Worm (Caenorhabditis elegans) whole organism, L1 larva: ENCODE results near the gene cdt-2.

ENCODE experiments used
- F16B12.6 ChIP-seq: fragments of 150-350 bp; optimal IDR thresholded peaks from 2 replicates; lab custom pipeline; 2014; ENCODE audit warnings: missing biosample characterization, missing genetic modification characterization
- Y116A8C.19 ChIP-seq: sonication (generic microtip); optimal IDR thresholded peaks from 2 replicates; lab custom pipeline; 2016; ENCODE audit warnings: missing compliant biosample characterization, missing genetic modification characterization, borderline replicate concordance
- blmp-1 ChIP-seq: fragments of 150-350 bp; optimal IDR thresholded peaks from 2 replicates; lab custom pipeline; 2014; ENCODE audit warnings: missing biosample characterization, missing genetic modification characterization
- ceh-8 ChIP-seq: fragments of 200-800 bp; sonication (Bioruptor generic); optimal IDR thresholded peaks from 2 replicates; lab custom pipeline; 2018; ENCODE audit warnings: mild to moderate bottlenecking, missing genetic modification characterization, moderate library complexity, missing compliant biosample characterization
- ceh-82 ChIP-seq, 3 experiments: fragments of 150-350 bp in 1 of 3; sonication (generic microtip) in 2 of 3; optimal IDR thresholded peaks; 2 replicates each; lab custom pipeline; 2014 to 2017; ENCODE audit warnings: missing biosample characterization in 3 of 3, missing genetic modification characterization in 3 of 3
- ces-1 ChIP-seq: fragments of 150-350 bp; optimal IDR thresholded peaks from 2 replicates; lab custom pipeline; 2014; ENCODE audit warnings: missing biosample characterization, missing genetic modification reagents, missing genetic modification characterization
- efl-1 ChIP-seq, 4 experiments: fragments of 150-350 bp; optimal IDR thresholded peaks in 3 of 4; peaks in 1 of 4; 1 replicate in 1 of 4; 2 replicates in 3 of 4; lab custom pipeline; 2014; ENCODE audit warnings: missing biosample characterization in 2 of 4, missing genetic modification characterization in 2 of 4, missing genetic modification reagents in 2 of 4
- egl-27 ChIP-seq, 2 experiments: fragments of 150-350 bp in 1 of 2; sonication (generic microtip); optimal IDR thresholded peaks; 3 replicates each; lab custom pipeline; 2017 to 2018; ENCODE audit warnings: missing biosample characterization in 2 of 2, missing genetic modification characterization in 2 of 2, missing genetic modification reagents in 2 of 2
- elt-2 ChIP-seq: sonication (generic microtip); optimal IDR thresholded peaks from 2 replicates; lab custom pipeline; 2016; ENCODE audit warnings: missing genetic modification characterization, mild to moderate bottlenecking, inconsistent platforms, missing compliant biosample characterization, missing genetic modification reagents
- elt-3 ChIP-seq, 6 experiments: fragments of 150-350 bp in 1 of 6; sonication (generic microtip); optimal IDR thresholded peaks; 2 replicates each; lab custom pipeline; 2017 to 2018; ENCODE audit warnings: missing biosample characterization in 6 of 6, missing genetic modification characterization in 6 of 6, inconsistent platforms in 1 of 6
- fkh-8 ChIP-seq: sonication (generic microtip); optimal IDR thresholded peaks from 2 replicates; lab custom pipeline; 2016; ENCODE audit warnings: mild to moderate bottlenecking, missing genetic modification characterization, missing compliant biosample characterization
- grh-1 ChIP-seq: fragments of 200-800 bp; sonication (Bioruptor generic); IDR thresholded peaks from 2 replicates; pipeline ENCODE4 v1.3.6; 2022; ENCODE audit warnings: missing genetic modification reagents, missing genetic modification characterization, missing compliant biosample characterization
- hpl-2 ChIP-seq: fragments of 150-350 bp; optimal IDR thresholded peaks from 2 replicates; lab custom pipeline; 2014; ENCODE audit warnings: missing biosample characterization, missing genetic modification reagents, missing genetic modification characterization
- lin-13 ChIP-seq: fragments of 150-350 bp; optimal IDR thresholded peaks from 2 replicates; lab custom pipeline; 2014; ENCODE audit warnings: missing biosample characterization, missing genetic modification reagents, missing genetic modification characterization
- lin-15B ChIP-seq: fragments of 150-350 bp; sonication (generic microtip); optimal IDR thresholded peaks from 3 replicates; lab custom pipeline; 2014; ENCODE audit warnings: missing biosample characterization, missing genetic modification characterization
- lin-35 ChIP-seq, 2 experiments: fragments of 150-350 bp; optimal IDR thresholded peaks; 2 replicates each; lab custom pipeline; 2014; ENCODE audit warnings: missing biosample characterization in 2 of 2, missing genetic modification characterization in 2 of 2, missing genetic modification reagents in 2 of 2
- mab-9 ChIP-seq: fragments of 200-800 bp; sonication (Bioruptor generic); IDR thresholded peaks from 2 replicates; pipeline ENCODE4 v1.3.6; 2022; ENCODE audit warnings: missing genetic modification reagents, missing genetic modification characterization, missing compliant biosample characterization
- mep-1 ChIP-seq: fragments of 150-350 bp; optimal IDR thresholded peaks from 2 replicates; lab custom pipeline; 2014; ENCODE audit warnings: missing biosample characterization, missing genetic modification characterization
- nhr-11 ChIP-seq: fragments of 150-350 bp; optimal IDR thresholded peaks from 2 replicates; lab custom pipeline; 2014; ENCODE audit warnings: missing biosample characterization, missing genetic modification characterization
- nhr-20 ChIP-seq: sonication (generic microtip); optimal IDR thresholded peaks from 2 replicates; lab custom pipeline; 2016; ENCODE audit warnings: mild to moderate bottlenecking, missing genetic modification characterization, missing compliant biosample characterization
- nhr-237 ChIP-seq: fragments of 150-350 bp; optimal IDR thresholded peaks from 2 replicates; lab custom pipeline; 2014; ENCODE audit warnings: missing biosample characterization, missing genetic modification characterization
- nhr-76 ChIP-seq: sonication (generic microtip); optimal IDR thresholded peaks from 2 replicates; lab custom pipeline; 2017; ENCODE audit warnings: missing biosample characterization, missing genetic modification characterization
- pqm-1 ChIP-seq: sonication (generic microtip); optimal IDR thresholded peaks from 3 replicates; lab custom pipeline; 2017; ENCODE audit warnings: missing biosample characterization, missing genetic modification characterization
- rnt-1 ChIP-seq: sonication (generic microtip); optimal IDR thresholded peaks from 2 replicates; lab custom pipeline; 2016; ENCODE audit warnings: mild to moderate bottlenecking, missing genetic modification characterization, moderate library complexity, missing compliant biosample characterization
- sox-4 ChIP-seq: sonication (generic microtip); optimal IDR thresholded peaks from 2 replicates; lab custom pipeline; 2016; ENCODE audit warnings: missing genetic modification characterization, missing compliant biosample characterization
- sptf-1 ChIP-seq: fragments of 150-350 bp; optimal IDR thresholded peaks from 2 replicates; lab custom pipeline; 2014; ENCODE audit warnings: missing biosample characterization, missing genetic modification characterization
- sup-37 ChIP-seq: fragments of 200-800 bp; sonication (Bioruptor generic); optimal IDR thresholded peaks from 2 replicates; lab custom pipeline; 2018; ENCODE audit warnings: mild to moderate bottlenecking, missing genetic modification characterization, missing compliant biosample characterization
- unc-130 ChIP-seq: fragments of 150-350 bp; optimal IDR thresholded peaks from 2 replicates; lab custom pipeline; 2017; ENCODE audit warnings: missing biosample characterization, missing genetic modification characterization, inconsistent platforms
- unc-86 ChIP-seq: sonication (generic microtip); optimal IDR thresholded peaks from 2 replicates; lab custom pipeline; 2016; ENCODE audit warnings: missing genetic modification characterization, missing compliant biosample characterization
- unc-98 ChIP-seq: fragments of 200-800 bp; sonication (Bioruptor generic); IDR thresholded peaks from 2 replicates; pipeline ENCODE4 v1.3.6; 2022; ENCODE audit warnings: missing genetic modification characterization, missing compliant biosample characterization
- ztf-11 ChIP-seq, 2 experiments: sonication (generic microtip); optimal IDR thresholded peaks; 2 replicates each; lab custom pipeline; 2016 to 2017; ENCODE audit warnings: missing genetic modification characterization in 2 of 2, missing biosample characterization in 1 of 2, missing compliant biosample characterization in 1 of 2

Gene cdt-2

DNA sequence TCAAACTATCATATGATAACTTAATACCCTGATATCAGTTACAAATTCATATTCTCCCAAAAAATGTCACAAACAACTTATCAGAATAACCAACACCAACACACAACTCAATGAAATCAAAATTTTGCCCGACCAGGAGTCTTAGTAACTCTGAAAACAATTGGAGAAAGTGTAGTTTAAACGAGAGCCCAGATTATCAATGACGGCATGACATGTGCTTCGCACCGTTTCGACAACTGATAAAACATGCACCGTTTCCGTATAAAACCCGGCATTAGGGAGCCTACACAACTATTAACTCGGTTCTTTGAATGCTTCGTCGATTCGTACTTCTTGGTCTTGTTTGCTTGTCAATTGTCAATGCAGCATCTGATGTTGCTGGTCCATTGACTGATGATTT is 2.7 kb upstream of the cdt-2 start, which contains the start of gene fil-1:
fil-1 (plus strand) TSS at position 219 of the 400 bp plus-strand sequence.
- TF ChIP-seq elt-2 (tag; lab: Kevin White, UChicago) (peak; percentile 68), mep-1 (no peak), lin-35 (GFP tag; optimal IDR thresholded peaks at IDR 0.05; lab: Kevin White, UChicago) (peak in 1 of 2 experiments; percentile 17), nhr-20 (peak; percentile 30)

DNA sequence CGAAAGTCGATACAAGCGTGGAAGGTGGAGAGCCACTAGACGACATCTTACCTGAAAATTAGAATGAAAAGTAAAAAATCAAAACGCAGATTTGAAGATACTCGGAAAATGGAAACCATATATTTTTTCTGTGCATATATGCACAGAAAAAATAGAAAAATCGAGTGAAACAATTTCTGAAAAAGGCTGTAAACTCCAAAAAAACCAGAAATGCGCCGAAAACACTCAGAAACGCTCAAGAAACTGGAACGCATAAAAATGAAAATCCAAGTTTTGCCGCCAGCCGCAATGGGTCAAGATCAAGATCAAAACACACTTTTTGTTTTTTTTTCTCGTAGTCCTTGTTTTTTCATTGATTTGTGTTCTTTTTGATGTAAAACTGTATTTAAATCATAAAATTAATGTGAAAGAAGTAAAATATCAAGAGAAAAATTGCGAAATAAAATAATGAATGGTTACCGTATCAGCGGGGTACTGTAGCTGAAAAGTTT is 1.7 kb upstream of the cdt-2 start, which contains the start of gene T01C3.3:
T01C3.3 (minus strand) TSS at position 51 of the 491 bp plus-strand sequence.
- TF ChIP-seq sup-37 (GFP tag; lab: Kevin White, UChicago) (no peak), ztf-11 (tag; optimal IDR thresholded peaks at IDR 0.05; lab: Kevin White, UChicago) (no peak), mab-9 (no peak), unc-86 (tag; lab: Kevin White, UChicago) (no peak), nhr-11 (tag; lab: Kevin White, UChicago) (no peak), F16B12.6 (no peak), rnt-1 (tag; lab: Kevin White, UChicago) (no peak), lin-13 (GFP tag; lab: Kevin White, UChicago) (no peak), ces-1 (GFP tag; lab: Kevin White, UChicago) (no peak), nhr-76 (tag; lab: Kevin White, UChicago) (no peak), nhr-237 (no peak), blmp-1 (tag; lab: Kevin White, UChicago) (no peak)

DNA sequence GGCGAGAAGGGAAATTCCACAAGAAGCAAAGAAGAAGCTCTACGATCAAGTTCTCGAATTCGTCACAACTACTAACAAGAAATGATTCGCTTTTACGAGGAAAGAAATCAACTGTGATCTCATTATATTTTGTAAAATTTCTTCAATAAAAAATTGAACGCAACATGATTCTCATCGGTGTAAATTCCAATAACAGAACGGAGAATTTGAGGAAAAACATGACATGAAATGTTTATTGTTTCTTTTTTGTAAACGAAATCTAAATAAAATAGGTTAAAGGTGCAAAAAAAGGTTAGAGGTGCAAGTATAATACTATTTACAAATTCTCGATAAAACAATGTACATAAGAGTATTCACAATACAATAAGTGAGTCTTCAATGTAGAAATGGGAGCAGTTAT is 563 bp upstream of the cdt-2 start:
- TF ChIP-seq sptf-1 (tag; lab: Kevin White, UChicago), result no peak
- no peak for TF ChIP-seq grh-1 (GFP tag; lab: Robert Waterston, UW)
- no peak for TF ChIP-seq efl-1 (optimal IDR thresholded peaks at IDR 0.05; lab: Kevin White, UChicago)
- TF ChIP-seq efl-1 (GFP tag; optimal IDR thresholded peaks at IDR 0.05 in 1 of 2; lab: Kevin White, UChicago), result peak in 1 of 2 experiments; percentile 45
- TF ChIP-seq nhr-76 (tag; lab: Kevin White, UChicago), result no peak
- no peak for TF ChIP-seq unc-130 (tag; lab: Kevin White, UChicago)
- no peak for TF ChIP-seq unc-86 (tag; lab: Kevin White, UChicago)
- TF ChIP-seq hpl-2, result no peak
- TF ChIP-seq nhr-20, result no peak
- TF ChIP-seq, all 84 proteins: peak for 1

DNA sequence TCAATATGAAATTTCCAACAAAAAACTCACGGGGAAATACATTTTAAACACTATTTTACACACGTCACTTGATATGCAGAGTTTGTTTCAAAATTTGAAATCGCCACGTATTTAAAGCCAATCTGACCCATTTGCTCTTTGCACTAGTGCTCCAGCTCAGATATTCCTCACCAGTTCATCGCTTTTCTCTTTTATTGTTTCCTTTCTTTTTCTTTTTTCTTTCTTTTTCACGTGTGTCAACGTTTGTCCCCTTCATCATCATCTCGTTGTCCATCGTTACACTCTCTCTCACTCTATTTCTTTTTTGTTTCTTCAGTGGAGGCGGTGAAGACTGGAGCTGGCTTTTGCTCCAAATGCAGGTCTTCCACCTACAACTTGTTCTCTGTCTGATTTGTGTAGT is 6.3 kb downstream of the cdt-2 start, which contains the start of gene F02D8.4:
F02D8.4 (plus strand) TSS at position 301 of the 400 bp plus-strand sequence.
- no peak for TF ChIP-seq sox-4 (tag; lab: Kevin White, UChicago)
- no peak for TF ChIP-seq unc-98 (GFP tag; lab: Robert Waterston, UW)
- TF ChIP-seq grh-1 (GFP tag; lab: Robert Waterston, UW), result no peak
- TF ChIP-seq efl-1 (optimal IDR thresholded peaks at IDR 0.05; lab: Kevin White, UChicago), result no peak
- peak in 1 of 2 experiments; percentile 51 for TF ChIP-seq efl-1 (GFP tag; optimal IDR thresholded peaks at IDR 0.05 in 1 of 2; lab: Kevin White, UChicago)
- peak; percentile 44 for TF ChIP-seq blmp-1 (tag; lab: Kevin White, UChicago)
- TF ChIP-seq sptf-1 (tag; lab: Kevin White, UChicago), result no peak
- TF ChIP-seq rnt-1 (tag; lab: Kevin White, UChicago), result peak; percentile 29
- TF ChIP-seq ceh-8 (GFP tag; lab: Kevin White, UChicago), result no peak
- TF ChIP-seq F16B12.6, result no peak
- TF ChIP-seq nhr-76 (tag; lab: Kevin White, UChicago), result no peak
- no peak for TF ChIP-seq nhr-237
- TF ChIP-seq ceh-82 (tag; optimal IDR thresholded peaks at IDR 0.05; lab: Kevin White, UChicago), result no peak
- no peak for TF ChIP-seq egl-27 (tag; optimal IDR thresholded peaks at IDR 0.05; lab: Kevin White, UChicago)
- TF ChIP-seq pqm-1 (tag; lab: Kevin White, UChicago), result no peak

DNA sequence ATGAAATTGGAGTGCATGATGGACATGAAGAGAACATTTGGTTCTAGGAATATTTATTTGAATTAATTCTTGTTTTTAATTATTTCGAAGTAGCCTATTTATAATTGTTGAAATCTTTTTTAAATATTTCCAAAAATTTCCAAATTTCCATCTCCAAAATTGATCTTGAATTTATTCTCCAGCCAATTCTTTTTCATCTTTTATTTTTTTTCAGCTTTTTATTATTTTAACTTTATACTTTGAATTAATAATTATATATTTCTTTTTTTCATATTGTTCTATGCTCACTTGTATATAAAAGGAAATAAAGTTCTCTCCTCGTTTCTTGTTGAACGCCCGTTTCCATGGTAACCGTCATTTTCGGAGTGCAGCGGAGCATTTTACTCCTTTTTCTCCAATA is 11.0 kb downstream of the cdt-2 start, which contains the start of gene xbx-1:
xbx-1 (plus strand) TSS at position 301 of the 400 bp plus-strand sequence.
- no peak for TF ChIP-seq elt-3 (tag; optimal IDR thresholded peaks at IDR 0.05; lab: Kevin White, UChicago)
- no peak for TF ChIP-seq lin-15B (tag; lab: Kevin White, UChicago)
- no peak for TF ChIP-seq Y116A8C.19 (tag; lab: Kevin White, UChicago)
- TF ChIP-seq ceh-8 (GFP tag; lab: Kevin White, UChicago), result no peak
- TF ChIP-seq fkh-8 (tag; lab: Kevin White, UChicago), result peak; percentile 19
